Worm (Caenorhabditis elegans) whole organism, early embryonic: Measurements from ENCODE around the gene cyp-34A10.

Experiments used
- B0310.2 ChIP-seq: sonication (generic microtip); optimal IDR thresholded peaks from 2 replicates; lab custom pipeline; 2016; ENCODE audit warnings: mild to moderate bottlenecking, missing genetic modification characterization, missing compliant biosample characterization
- F13C5.2 ChIP-seq: sonication (generic microtip); optimal IDR thresholded peaks from 2 replicates; lab custom pipeline; 2017; ENCODE audit warnings: mild to moderate bottlenecking, missing genetic modification characterization, inconsistent platforms, missing compliant biosample characterization
- aly-1 ChIP-seq: sonication (generic microtip); optimal IDR thresholded peaks from 2 replicates; lab custom pipeline; 2016; ENCODE audit warnings: missing genetic modification characterization, missing compliant biosample characterization
- ama-1 ChIP-seq: fragments of 150-350 bp; optimal IDR thresholded peaks from 2 replicates; lab custom pipeline; 2014
- ceh-13 ChIP-seq: fragments of 200-800 bp; sonication (Bioruptor generic); optimal IDR thresholded peaks from 2 replicates; lab custom pipeline; 2018; ENCODE audit warnings: mild to moderate bottlenecking, missing genetic modification characterization, missing compliant biosample characterization
- ceh-36 ChIP-seq: sonication (generic microtip); optimal IDR thresholded peaks from 2 replicates; lab custom pipeline; 2016; ENCODE audit warnings: missing genetic modification characterization, inconsistent platforms, missing compliant biosample characterization
- ets-7 ChIP-seq: sonication (generic microtip); optimal IDR thresholded peaks from 2 replicates; lab custom pipeline; 2016; ENCODE audit warnings: missing genotype, missing genetic modification characterization, missing compliant biosample characterization
- flt-1 ChIP-seq: fragments of 200-800 bp; sonication (Bioruptor generic); IDR thresholded peaks from 2 replicates; pipeline ENCODE4 v1.3.6; 2022; ENCODE audit warnings: missing genetic modification characterization, missing compliant biosample characterization
- hmbx-1 ChIP-seq: sonication (generic microtip); optimal IDR thresholded peaks from 2 replicates; lab custom pipeline; 2016; ENCODE audit warnings: mild to moderate bottlenecking, missing genetic modification characterization, missing compliant biosample characterization
- hmg-4 ChIP-seq: fragments of 200-800 bp; sonication (Bioruptor generic); optimal IDR thresholded peaks from 2 replicates; lab custom pipeline; 2018; ENCODE audit warnings: mild to moderate bottlenecking, missing genetic modification characterization, missing compliant biosample characterization
- hnd-1 ChIP-seq: sonication (generic microtip); optimal IDR thresholded peaks from 2 replicates; lab custom pipeline; 2016; ENCODE audit warnings: missing genetic modification characterization, missing compliant biosample characterization
- pes-1 ChIP-seq: fragments of 200-800 bp; sonication (Bioruptor generic); IDR thresholded peaks from 2 replicates; pipeline ENCODE4 v1.3.6; 2022; ENCODE audit warnings: missing genetic modification reagents, missing genetic modification characterization, missing compliant biosample characterization
- scrt-1 ChIP-seq: fragments of 200-800 bp; sonication (Bioruptor generic); IDR thresholded peaks from 2 replicates; pipeline ENCODE4 v1.3.6; 2022; ENCODE audit warnings: missing genetic modification characterization, missing compliant biosample characterization
- sea-1 ChIP-seq: fragments of 200-800 bp; sonication (Bioruptor generic); conservative IDR thresholded peaks from 2 replicates; pipeline ENCODE4 v1.3.6; 2022; ENCODE audit warnings: missing genetic modification characterization, missing compliant biosample characterization
- tbx-11 ChIP-seq: fragments of 200-800 bp; sonication (Bioruptor generic); IDR thresholded peaks from 2 replicates; pipeline ENCODE4 v1.3.6; 2022; ENCODE audit warnings: missing genetic modification characterization, missing compliant biosample characterization
- tbx-37 ChIP-seq: fragments of 200-800 bp; sonication (Bioruptor generic); conservative IDR thresholded peaks from 2 replicates; pipeline ENCODE4 v1.3.6; 2022; ENCODE audit warnings: missing genetic modification reagents, missing genetic modification characterization, missing compliant biosample characterization
- tra-4 ChIP-seq: sonication (generic microtip); optimal IDR thresholded peaks from 2 replicates; lab custom pipeline; 2017; ENCODE audit warnings: missing genetic modification characterization, missing compliant biosample characterization

Gene cyp-34A10

DNA sequence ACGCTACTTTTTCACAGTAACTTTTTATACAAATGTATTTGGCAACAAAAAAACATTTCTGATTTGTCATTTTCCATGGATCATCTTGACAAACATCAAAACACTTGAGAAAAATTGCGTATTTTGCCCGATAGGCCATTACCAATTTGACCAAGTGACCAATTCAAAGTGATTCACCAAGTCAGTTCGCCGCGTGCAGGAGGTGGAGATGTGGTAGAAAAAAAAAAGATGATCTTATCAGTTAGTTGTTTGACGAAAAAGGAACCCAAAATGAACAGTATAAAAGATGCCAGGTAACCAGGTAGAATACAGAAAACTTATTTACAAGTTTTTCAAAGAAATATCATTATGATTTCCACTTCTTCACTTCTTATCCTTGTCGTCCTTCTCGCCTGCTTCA, 16.3 kb upstream of the cyp-34A10 start, which contains the start of gene nlp-27:
TSS of gene nlp-27 (plus strand) at position 309 of the 400 bp plus-strand sequence.
- no peak for TF ChIP-seq hnd-1 (tag; lab: Kevin White, UChicago)
- no peak for TF ChIP-seq ama-1
- TF ChIP-seq hmg-4 (GFP tag; lab: Kevin White, UChicago), result no peak
- TF ChIP-seq flt-1, result no peak
- no peak for TF ChIP-seq scrt-1 (GFP tag; lab: Robert Waterston, UW)
- no peak for TF ChIP-seq hmbx-1 (tag; lab: Kevin White, UChicago)
- no peak for TF ChIP-seq B0310.2 (tag; lab: Kevin White, UChicago)
- TF ChIP-seq ceh-13, result no peak
- no peak for TF ChIP-seq tra-4 (tag; lab: Kevin White, UChicago)
- no peak for TF ChIP-seq F13C5.2
- TF ChIP-seq sea-1, result no peak
- TF ChIP-seq tbx-11 (GFP tag; lab: Robert Waterston, UW), result no peak
- TF ChIP-seq tbx-37 (GFP tag; lab: Robert Waterston, UW), result no peak
- no peak for TF ChIP-seq ets-7
- no peak for TF ChIP-seq pes-1 (GFP tag; lab: Robert Waterston, UW)

- TF ChIP-seq F13C5.2 (no peak), flt-1 (no peak), scrt-1 (GFP tag; lab: Robert Waterston, UW) (no peak), ama-1 (no peak), hmg-4 (GFP tag; lab: Kevin White, UChicago) (no peak), tbx-11 (GFP tag; lab: Robert Waterston, UW) (no peak), ceh-13 (no peak), ceh-36 (tag; lab: Kevin White, UChicago) (no peak), ets-7 (no peak), B0310.2 (tag; lab: Kevin White, UChicago) (no peak), hnd-1 (tag; lab: Kevin White, UChicago) (no peak), sea-1 (no peak), aly-1 (no peak), pes-1 (GFP tag; lab: Robert Waterston, UW) (no peak)
Measured at ce11 chrV:3987616-3988015, 14.8 kb upstream of the cyp-34A10 start, which contains the start of gene nlp-28. TSS of gene nlp-28 (plus strand) at chrV:3987900.

DNA sequence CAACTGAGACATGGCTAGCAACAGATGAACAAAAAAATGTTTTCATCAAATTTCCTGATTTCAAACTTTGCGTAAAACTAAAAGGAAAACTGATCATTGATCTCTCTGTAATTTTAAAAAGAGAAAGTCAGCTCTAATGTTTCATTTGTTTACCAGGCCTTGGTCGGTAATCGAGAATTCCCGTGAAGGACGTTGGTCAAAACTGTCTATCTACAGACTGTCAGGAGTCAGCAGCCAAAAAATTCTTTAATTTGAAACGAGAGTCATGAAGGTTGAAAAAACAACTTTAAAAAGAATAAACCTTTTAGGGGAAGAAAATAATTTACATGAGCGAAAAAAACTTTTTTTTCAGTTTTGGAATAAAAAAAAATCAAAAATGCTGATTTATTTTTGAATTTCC, 12.3 kb upstream of the cyp-34A10 start:
- TF ChIP-seq flt-1, result no peak
- TF ChIP-seq ama-1, result no peak
- no peak for TF ChIP-seq ets-7
- no peak for TF ChIP-seq ceh-13
- no peak for TF ChIP-seq tbx-11 (GFP tag; lab: Robert Waterston, UW)
- TF ChIP-seq tbx-37 (GFP tag; lab: Robert Waterston, UW), result no peak
- no peak for TF ChIP-seq sea-1
- no peak for TF ChIP-seq pes-1 (GFP tag; lab: Robert Waterston, UW)
- TF ChIP-seq tra-4 (tag; lab: Kevin White, UChicago), result no peak
- no peak for TF ChIP-seq aly-1
- TF ChIP-seq scrt-1 (GFP tag; lab: Robert Waterston, UW), result no peak
- TF ChIP-seq hmg-4 (GFP tag; lab: Kevin White, UChicago), result no peak

DNA sequence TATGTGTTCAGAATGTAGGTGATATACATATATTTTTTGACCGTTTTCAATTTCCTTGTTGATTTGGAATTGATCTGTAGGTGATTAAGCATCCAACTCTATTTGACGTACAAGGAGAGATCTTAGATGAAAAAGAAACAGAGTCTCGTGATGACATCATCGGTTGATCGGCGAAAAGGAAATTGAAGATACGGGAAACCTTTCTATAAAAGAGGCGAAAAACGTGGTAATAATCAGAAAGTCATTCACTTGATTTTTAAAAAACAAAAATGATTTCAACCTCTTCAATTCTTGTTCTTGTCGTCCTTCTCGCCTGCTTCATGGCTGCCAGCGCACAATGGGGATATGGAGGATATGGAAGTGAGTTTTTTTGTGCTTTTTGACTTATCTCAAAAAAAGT, 11.4 kb upstream of the cyp-34A10 start, which contains the start of gene nlp-29:
TSS of gene nlp-29 (plus strand) at position 248 of the 400 bp plus-strand sequence.
- TF ChIP-seq ama-1 (no peak), ets-7 (no peak), flt-1 (no peak), B0310.2 (tag; lab: Kevin White, UChicago) (no peak), ceh-36 (tag; lab: Kevin White, UChicago) (no peak), hnd-1 (tag; lab: Kevin White, UChicago) (no peak), F13C5.2 (no peak), hmg-4 (GFP tag; lab: Kevin White, UChicago) (no peak), ceh-13 (no peak), scrt-1 (GFP tag; lab: Robert Waterston, UW) (no peak), hmbx-1 (tag; lab: Kevin White, UChicago) (no peak), tbx-11 (GFP tag; lab: Robert Waterston, UW) (no peak), aly-1 (no peak), tra-4 (tag; lab: Kevin White, UChicago) (no peak), pes-1 (GFP tag; lab: Robert Waterston, UW) (no peak), sea-1 (no peak), tbx-37 (GFP tag; lab: Robert Waterston, UW) (no peak)

- no peak for TF ChIP-seq hmbx-1 (tag; lab: Kevin White, UChicago)
- TF ChIP-seq ceh-36 (tag; lab: Kevin White, UChicago), result no peak
- no peak for TF ChIP-seq ama-1
- TF ChIP-seq ets-7, result no peak
Measured at ce11 chrV:3981680-3982079, 8.9 kb upstream of the cyp-34A10 start, which contains the start of gene nlp-30. TSS of gene nlp-30 (plus strand) at chrV:3981980.

ce11 chrV:3980228-3980933, 7.6 kb upstream of the cyp-34A10 start:
- no peak for TF ChIP-seq hmbx-1 (tag; lab: Kevin White, UChicago)
- TF ChIP-seq sea-1, result no peak
- TF ChIP-seq ceh-36 (tag; lab: Kevin White, UChicago), result no peak
- TF ChIP-seq hmg-4 (GFP tag; lab: Kevin White, UChicago), result no peak

DNA sequence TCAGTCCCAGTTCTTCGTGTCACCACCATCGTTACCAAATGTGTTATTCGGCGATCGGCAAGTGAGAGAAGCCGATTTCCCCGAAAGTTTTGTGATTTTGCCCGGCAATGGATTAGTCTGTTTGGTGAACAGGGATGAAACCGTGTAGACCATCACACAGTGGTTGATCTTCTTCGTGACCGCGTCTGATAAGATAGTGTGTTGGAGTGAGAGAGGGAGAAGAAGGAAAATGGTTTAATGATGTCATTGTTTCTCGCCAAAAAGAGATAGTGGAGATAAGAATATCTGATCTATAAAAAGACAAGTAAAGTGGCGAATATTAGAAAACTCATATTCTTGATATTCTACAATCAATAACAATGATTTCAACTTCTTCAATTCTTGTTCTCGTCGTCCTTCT, 7.0 kb upstream of the cyp-34A10 start, which contains the start of gene nlp-31:
TSS of gene nlp-31 (plus strand) at position 237 of the 400 bp plus-strand sequence.
- TF ChIP-seq scrt-1 (GFP tag; lab: Robert Waterston, UW) (no peak), tbx-11 (GFP tag; lab: Robert Waterston, UW) (no peak), hmg-4 (GFP tag; lab: Kevin White, UChicago) (no peak), flt-1 (no peak), tbx-37 (GFP tag; lab: Robert Waterston, UW) (no peak), F13C5.2 (no peak), tra-4 (tag; lab: Kevin White, UChicago) (no peak), ama-1 (no peak), ceh-13 (no peak), ceh-36 (tag; lab: Kevin White, UChicago) (no peak), B0310.2 (tag; lab: Kevin White, UChicago) (no peak), hmbx-1 (tag; lab: Kevin White, UChicago) (no peak), hnd-1 (tag; lab: Kevin White, UChicago) (no peak), sea-1 (no peak)
